Fruit fly (Drosophila melanogaster) whole organism, embryonic: ENCODE measurements around the gene CG32161.

Experiments used
- Atf-2 ChIP-seq: fragments of 200-800 bp; sonication (Bioruptor generic); optimal IDR thresholded peaks from 2 replicates; lab custom pipeline; 2016; ENCODE audit warnings: missing biosample characterization, missing genetic modification characterization
- B-H2 ChIP-seq: fragments of 200-800 bp; sonication (Bioruptor generic); optimal IDR thresholded peaks from 2 replicates; lab custom pipeline; 2018; ENCODE audit warnings: missing biosample characterization, mild to moderate bottlenecking, missing genetic modification characterization
- Bdp1 ChIP-seq: fragments of 200-800 bp; sonication (Bioruptor generic); optimal IDR thresholded peaks from 3 replicates; lab custom pipeline; 2016; ENCODE audit warnings: missing biosample characterization, missing genetic modification characterization
- BtbVII ChIP-seq: fragments of 200-800 bp; sonication (Bioruptor generic); optimal IDR thresholded peaks from 3 replicates; lab custom pipeline; 2017; ENCODE audit warnings: missing biosample characterization, mild to moderate bottlenecking, missing genetic modification characterization
- CG10147 ChIP-seq: fragments of 200-800 bp; sonication (Bioruptor generic); optimal IDR thresholded peaks from 2 replicates; lab custom pipeline; 2019; ENCODE audit warnings: missing biosample characterization, mild to moderate bottlenecking, missing genetic modification characterization, moderate library complexity
- CG10209 ChIP-seq: fragments of 200-800 bp; sonication (Bioruptor generic); optimal IDR thresholded peaks from 3 replicates; lab custom pipeline; 2017; ENCODE audit warnings: missing biosample characterization, mild to moderate bottlenecking, missing genetic modification characterization, missing genetic modification reagents
- CG10267 ChIP-seq: fragments of 200-800 bp; sonication (Bioruptor generic); optimal IDR thresholded peaks from 2 replicates; lab custom pipeline; 2018; ENCODE audit warnings: missing biosample characterization, mild to moderate bottlenecking, missing genetic modification characterization, moderate library complexity
- CG12104 ChIP-seq: fragments of 200-800 bp; sonication (Bioruptor generic); optimal IDR thresholded peaks from 3 replicates; lab custom pipeline; 2016; ENCODE audit warnings: missing biosample characterization, missing genetic modification characterization
- CG12236 ChIP-seq: fragments of 200-800 bp; sonication (Bioruptor generic); optimal IDR thresholded peaks from 2 replicates; lab custom pipeline; 2016; ENCODE audit warnings: missing biosample characterization, missing genetic modification characterization
- CG14710 ChIP-seq: fragments of 200-800 bp; sonication (Bioruptor generic); optimal IDR thresholded peaks from 3 replicates; lab custom pipeline; 2019; ENCODE audit warnings: missing biosample characterization, mild to moderate bottlenecking, missing genetic modification characterization, moderate library complexity
- CG1647 ChIP-seq: fragments of 200-800 bp; sonication (Bioruptor generic); optimal IDR thresholded peaks from 3 replicates; lab custom pipeline; 2016; ENCODE audit warnings: missing biosample characterization, missing genetic modification characterization
- CG17359 ChIP-seq: fragments of 200-800 bp; sonication (Bioruptor generic); optimal IDR thresholded peaks from 3 replicates; lab custom pipeline; 2018; ENCODE audit warnings: missing biosample characterization, mild to moderate bottlenecking, missing genetic modification characterization, moderate library complexity
- CG18599 ChIP-seq: fragments of 200-800 bp; sonication (Bioruptor generic); optimal IDR thresholded peaks from 3 replicates; lab custom pipeline; 2017; ENCODE audit warnings: missing biosample characterization, missing genetic modification characterization, mild to moderate bottlenecking, moderate library complexity, missing genetic modification reagents
- CG18619 ChIP-seq: fragments of 200-800 bp; sonication (Bioruptor generic); optimal IDR thresholded peaks from 3 replicates; lab custom pipeline; 2017; ENCODE audit warnings: missing biosample characterization, mild to moderate bottlenecking, missing genetic modification characterization
- CG2202 ChIP-seq: fragments of 200-800 bp; sonication (Bioruptor generic); optimal IDR thresholded peaks from 2 replicates; lab custom pipeline; 2018; ENCODE audit warnings: missing biosample characterization, mild to moderate bottlenecking, missing genetic modification characterization
- CG2678 ChIP-seq: fragments of 200-800 bp; sonication (Bioruptor generic); optimal IDR thresholded peaks from 3 replicates; lab custom pipeline; 2019; ENCODE audit warnings: missing biosample characterization, mild to moderate bottlenecking, missing genetic modification characterization, moderate library complexity
- CG2889 ChIP-seq: fragments of 200-800 bp; sonication (Bioruptor generic); IDR thresholded peaks from 3 replicates; pipeline ENCODE4 v1.3.6; 2022; ENCODE audit warnings: missing biosample characterization, missing genetic modification characterization
- CG31224 ChIP-seq: fragments of 200-800 bp; sonication (Bioruptor generic); IDR thresholded peaks from 2 replicates; pipeline ENCODE4 v1.3.6; 2022; ENCODE audit warnings: missing biosample characterization, missing genetic modification characterization
- CG31441 ChIP-seq: fragments of 200-800 bp; sonication (Bioruptor generic); IDR thresholded peaks from 2 replicates; pipeline ENCODE4 v1.3.6; 2022; ENCODE audit warnings: missing biosample characterization, missing genetic modification characterization
- CG3407 ChIP-seq: fragments of 200-800 bp; sonication (Bioruptor generic); optimal IDR thresholded peaks from 2 replicates; lab custom pipeline; 2018; ENCODE audit warnings: missing biosample characterization, mild to moderate bottlenecking, missing genetic modification characterization
- CG4282 ChIP-seq: fragments of 200-800 bp; sonication (Bioruptor generic); optimal IDR thresholded peaks from 2 replicates; lab custom pipeline; 2016; ENCODE audit warnings: missing biosample characterization, missing genetic modification characterization
- CG6175 ChIP-seq: fragments of 200-800 bp; sonication (Bioruptor generic); IDR thresholded peaks from 3 replicates; pipeline ENCODE4 v1.3.6; 2022; ENCODE audit warnings: missing biosample characterization, missing genetic modification characterization
- CG7556 ChIP-seq: fragments of 200-800 bp; sonication (Bioruptor generic); optimal IDR thresholded peaks from 2 replicates; lab custom pipeline; 2017; ENCODE audit warnings: missing biosample characterization, mild to moderate bottlenecking, missing genetic modification characterization
- CG7987 ChIP-seq: fragments of 200-800 bp; sonication (Bioruptor generic); optimal IDR thresholded peaks from 2 replicates; lab custom pipeline; 2018; ENCODE audit warnings: missing biosample characterization, mild to moderate bottlenecking, missing genetic modification characterization, moderate library complexity
- CG9727 ChIP-seq: fragments of 200-800 bp; sonication (Bioruptor generic); optimal IDR thresholded peaks from 3 replicates; lab custom pipeline; 2017; ENCODE audit warnings: missing biosample characterization, mild to moderate bottlenecking, missing genetic modification characterization
- CHES-1-like ChIP-seq: fragments of 200-800 bp; sonication (Bioruptor generic); optimal IDR thresholded peaks from 2 replicates; lab custom pipeline; 2016; ENCODE audit warnings: missing biosample characterization, missing genetic modification characterization
- CTCF ChIP-seq: fragments of 200-800 bp; sonication (Bioruptor generic); optimal IDR thresholded peaks from 2 replicates; lab custom pipeline; 2017; ENCODE audit warnings: missing biosample characterization, mild to moderate bottlenecking, missing genetic modification characterization, moderate library complexity
- Dek ChIP-seq: fragments of 200-800 bp; sonication (Bioruptor generic); optimal IDR thresholded peaks from 3 replicates; lab custom pipeline; 2019; ENCODE audit warnings: missing biosample characterization, mild to moderate bottlenecking, missing genetic modification characterization, moderate library complexity
- H15 ChIP-seq: fragments of 200-800 bp; sonication (Bioruptor generic); IDR thresholded peaks from 3 replicates; pipeline ENCODE4 v1.3.6; 2022; ENCODE audit warnings: missing biosample characterization, missing genetic modification characterization
- HLHmδ ChIP-seq: fragments of 200-800 bp; sonication (Bioruptor generic); optimal IDR thresholded peaks from 2 replicates; lab custom pipeline; 2018; ENCODE audit warnings: missing biosample characterization, mild to moderate bottlenecking, missing genetic modification characterization, moderate library complexity
- HmgZ ChIP-seq: fragments of 200-800 bp; sonication (Bioruptor generic); optimal IDR thresholded peaks from 2 replicates; lab custom pipeline; 2018; ENCODE audit warnings: missing biosample characterization, mild to moderate bottlenecking, missing genetic modification characterization
- Hr39 ChIP-seq: fragments of >200 bp; optimal IDR thresholded peaks from 2 replicates; lab custom pipeline; 2017
- MESR4 ChIP-seq: fragments of 200-800 bp; sonication (Bioruptor generic); optimal IDR thresholded peaks from 2 replicates; lab custom pipeline; 2018; ENCODE audit warnings: missing biosample characterization, mild to moderate bottlenecking, missing genetic modification characterization, moderate library complexity
- Neu2 ChIP-seq: fragments of 200-800 bp; sonication (Bioruptor generic); optimal IDR thresholded peaks from 3 replicates; lab custom pipeline; 2016; ENCODE audit warnings: missing biosample characterization, missing genetic modification characterization, borderline replicate concordance
- Scr ChIP-seq: fragments of 200-800 bp; sonication (Bioruptor generic); IDR thresholded peaks from 2 replicates; pipeline ENCODE4 v1.3.6; 2022; ENCODE audit warnings: missing biosample characterization, missing genetic modification characterization; ENCODE audit not compliant: partially characterized antibody
- Spps ChIP-seq: fragments of 200-800 bp; sonication (Bioruptor generic); optimal IDR thresholded peaks from 2 replicates; lab custom pipeline; 2018; ENCODE audit warnings: missing biosample characterization, mild to moderate bottlenecking, missing genetic modification characterization
- Sry-δ ChIP-seq: fragments of 200-800 bp; sonication (Bioruptor generic); optimal IDR thresholded peaks from 2 replicates; lab custom pipeline; 2016; ENCODE audit warnings: missing biosample characterization, missing genetic modification characterization
- Tbp ChIP-seq: fragments of >200 bp; optimal IDR thresholded peaks from 2 replicates; lab custom pipeline; 2018; ENCODE audit warnings: missing biosample characterization, missing genetic modification characterization
- ash1 ChIP-seq: fragments of 200-800 bp; sonication (Bioruptor generic); optimal IDR thresholded peaks from 2 replicates; lab custom pipeline; 2018; ENCODE audit warnings: missing biosample characterization, mild to moderate bottlenecking, missing genetic modification characterization
- az2 ChIP-seq: fragments of 200-800 bp; sonication (Bioruptor generic); optimal IDR thresholded peaks from 3 replicates; lab custom pipeline; 2016; ENCODE audit warnings: missing biosample characterization, missing genetic modification characterization
- bcd ChIP-seq: fragments of 200-800 bp; sonication (Bioruptor generic); optimal IDR thresholded peaks from 2 replicates; lab custom pipeline; 2017; ENCODE audit warnings: missing biosample characterization, mild to moderate bottlenecking, missing genetic modification characterization
- cato ChIP-seq: fragments of 200-800 bp; sonication (Bioruptor generic); optimal IDR thresholded peaks from 2 replicates; lab custom pipeline; 2016; ENCODE audit warnings: missing biosample characterization, missing genetic modification characterization, borderline replicate concordance
- cg ChIP-seq: fragments of 200-800 bp; sonication (Bioruptor generic); optimal IDR thresholded peaks from 3 replicates; lab custom pipeline; 2019; ENCODE audit warnings: missing biosample characterization, mild to moderate bottlenecking, missing genetic modification characterization, moderate library complexity
- chn ChIP-seq: fragments of 200-800 bp; sonication (Bioruptor generic); optimal IDR thresholded peaks from 2 replicates; lab custom pipeline; 2016; ENCODE audit warnings: missing biosample characterization, missing genetic modification characterization
- gcm ChIP-seq: fragments of 200-800 bp; sonication (Bioruptor generic); optimal IDR thresholded peaks from 2 replicates; lab custom pipeline; 2019; ENCODE audit warnings: missing biosample characterization, mild to moderate bottlenecking, missing genetic modification characterization, moderate library complexity
- grn ChIP-seq: fragments of 200-800 bp; sonication (Bioruptor generic); optimal IDR thresholded peaks from 3 replicates; lab custom pipeline; 2017; ENCODE audit warnings: missing biosample characterization, missing genetic modification characterization
- hbn ChIP-seq: fragments of 200-800 bp; sonication (Bioruptor generic); IDR thresholded peaks from 2 replicates; pipeline ENCODE4 v1.3.6; 2022; ENCODE audit warnings: missing biosample characterization, missing genetic modification characterization; ENCODE audit not compliant: partially characterized antibody
- mam ChIP-seq: fragments of 200-800 bp; sonication (Bioruptor generic); optimal IDR thresholded peaks from 3 replicates; lab custom pipeline; 2016; ENCODE audit warnings: missing biosample characterization, missing genetic modification characterization
- sima ChIP-seq: fragments of 200-800 bp; sonication (Bioruptor generic); optimal IDR thresholded peaks from 2 replicates; lab custom pipeline; 2016; ENCODE audit warnings: missing biosample characterization, missing genetic modification characterization
- sob ChIP-seq: fragments of 200-800 bp; sonication (Bioruptor generic); IDR thresholded peaks from 2 replicates; pipeline ENCODE4 v1.3.6; 2022; ENCODE audit warnings: missing biosample characterization, missing genetic modification characterization
- stc ChIP-seq: fragments of 200-800 bp; sonication (Bioruptor generic); IDR thresholded peaks from 2 replicates; pipeline ENCODE4 v1.3.6; 2022; ENCODE audit warnings: missing biosample characterization, missing genetic modification characterization
- usp ChIP-seq: fragments of >200 bp; optimal IDR thresholded peaks from 2 replicates; lab custom pipeline; 2017; ENCODE audit warnings: missing biosample characterization, missing genetic modification characterization
- wor ChIP-seq: fragments of 200-800 bp; sonication (Bioruptor generic); IDR thresholded peaks from 2 replicates; pipeline ENCODE4 v1.3.6; 2022; ENCODE audit warnings: missing biosample characterization, missing genetic modification characterization

CG32161 gene

dm6 chr3L:16842087-16842567 is 3.9 kb upstream of the CG32161 start, which contains the start of gene TSG101 (continued):
- no peak for TF ChIP-seq B-H2
- TF ChIP-seq cg (GFP tag; lab: Kevin White, UChicago), result no peak
- no peak for TF ChIP-seq cato (GFP tag; lab: Kevin White, UChicago)
- no peak for TF ChIP-seq gcm (GFP tag; lab: Kevin White, UChicago)
- TF ChIP-seq Bdp1 (GFP tag; lab: Kevin White, UChicago), result no peak
- no peak for TF ChIP-seq CG7987 (GFP tag; lab: Kevin White, UChicago)
- no peak for TF ChIP-seq CG18599 (GFP tag; lab: Kevin White, UChicago)
- TF ChIP-seq CG10147 (GFP tag; lab: Kevin White, UChicago), result no peak
- TF ChIP-seq Hr39 (lab: Kevin White, UChicago), result no peak
- peak; percentile 61 for TF ChIP-seq Scr (GFP tag; lab: Robert Waterston, UW)
- peak; percentile 60 for TF ChIP-seq CG14710 (tag; lab: Kevin White, UChicago)
- TF ChIP-seq CHES-1-like (GFP tag; lab: Kevin White, UChicago), result peak; percentile 8
- TF ChIP-seq chn (GFP tag; lab: Kevin White, UChicago), result no peak
- TF ChIP-seq Neu2 (GFP tag; lab: Kevin White, UChicago), result no peak
- TF ChIP-seq CG12104, result no peak
- TF ChIP-seq CG12236 (GFP tag; lab: Kevin White, UChicago), result no peak
- TF ChIP-seq HmgZ (tag; lab: Kevin White, UChicago), result no peak
- TF ChIP-seq CG9727 (GFP tag; lab: Kevin White, UChicago), result no peak
- TF ChIP-seq CG2889 (GFP tag; lab: Robert Waterston, UW), result no peak
- TF ChIP-seq sima (GFP tag; lab: Kevin White, UChicago), result no peak
- no peak for TF ChIP-seq CG2202 (tag; lab: Kevin White, UChicago)
- TF ChIP-seq ash1 (GFP tag; lab: Kevin White, UChicago), result no peak
- TF ChIP-seq Spps (tag; lab: Kevin White, UChicago), result no peak
- TF ChIP-seq CG1647 (GFP tag; lab: Kevin White, UChicago), result no peak
- no peak for TF ChIP-seq CG17359 (tag; lab: Kevin White, UChicago)
- TF ChIP-seq grn, result no peak
- TF ChIP-seq mam (GFP tag; lab: Kevin White, UChicago), result no peak
- no peak for TF ChIP-seq CG18619 (GFP tag; lab: Kevin White, UChicago)
- TF ChIP-seq Tbp, result no peak
- no peak for TF ChIP-seq bcd (GFP tag; lab: Kevin White, UChicago)
- no peak for TF ChIP-seq sob (GFP tag; lab: Robert Waterston, UW)
- TF ChIP-seq HLHmδ (GFP tag; lab: Kevin White, UChicago), result no peak
- TF ChIP-seq Sry-δ (GFP tag; lab: Kevin White, UChicago), result peak; percentile 54
- TF ChIP-seq MESR4 (GFP tag; lab: Kevin White, UChicago), result no peak
- no peak for TF ChIP-seq CG31224 (GFP tag; lab: Robert Waterston, UW)
- TF ChIP-seq CG3407 (GFP tag; lab: Kevin White, UChicago), result no peak
- TF ChIP-seq CG6175 (GFP tag; lab: Robert Waterston, UW), result no peak
- TF ChIP-seq wor, result no peak
- no peak for TF ChIP-seq BtbVII (GFP tag; lab: Kevin White, UChicago)
- no peak for TF ChIP-seq az2 (GFP tag; lab: Kevin White, UChicago)
- TF ChIP-seq CG2678, result no peak
- TF ChIP-seq CG7556 (GFP tag; lab: Kevin White, UChicago), result no peak
- TF ChIP-seq stc (GFP tag; lab: Robert Waterston, UW), result no peak
- peak; percentile 14 for TF ChIP-seq CTCF (GFP tag; lab: Kevin White, UChicago)
- no peak for TF ChIP-seq usp (GFP tag; lab: Kevin White, UChicago)
- no peak for TF ChIP-seq H15 (GFP tag; lab: Robert Waterston, UW)
- TF ChIP-seq CG4282 (GFP tag; lab: Kevin White, UChicago), result no peak
- TF ChIP-seq Dek (tag; lab: Kevin White, UChicago), result peak; percentile 1
- TF ChIP-seq Atf-2 (GFP tag; lab: Kevin White, UChicago), result no peak
- peak; percentile 25 for TF ChIP-seq CG10267 (tag; lab: Kevin White, UChicago)
- TF ChIP-seq hbn (GFP tag; lab: Robert Waterston, UW), result no peak
- TF ChIP-seq CG10209 (GFP tag; lab: Kevin White, UChicago), result no peak
- TF ChIP-seq CG31441, result no peak
